Fruit fly (Drosophila melanogaster): ENCODE measurements around the gene sd.

Gene sd

dm6 chrX:15803764-15804563 lies at the start of gene sd, which contains the start of gene PGRP-LE (continued):
- TF ChIP-seq gfzf (GFP tag; optimal IDR thresholded peaks at IDR 0.05) (peak; percentile 43), rib (GFP tag; IDR thresholded peaks at IDR 0.05) (0 out of 2 replicates have a peak, but pooled peaks have one; percentile 33), CG5953 (GFP tag; IDR thresholded peaks at IDR 0.05) (no peak), Dp (GFP tag; optimal IDR thresholded peaks at IDR 0.05) (peak; percentile 76), CG32772 (GFP tag; IDR thresholded peaks at IDR 0.05) (no peak), cato (GFP tag; optimal IDR thresholded peaks at IDR 0.05; ENCODE audit: borderline replicate concordance) (no peak), CG34224 (GFP tag; IDR thresholded peaks at IDR 0.05; ENCODE audit: partially characterized antibody) (peak; percentile 54; the same call in 2 of the 3 replicates), Lim3 (GFP tag; IDR thresholded peaks at IDR 0.05) (no peak), Lpt (GFP tag; optimal IDR thresholded peaks at IDR 0.05) (no peak), yki (optimal IDR thresholded peaks at IDR 0.05) (peak; percentile 60), Stat92E (GFP tag; optimal IDR thresholded peaks at IDR 0.05) (no peak), peb (GFP tag; IDR thresholded peaks at IDR 0.05) (no peak), Eip74EF (GFP tag; optimal IDR thresholded peaks at IDR 0.05) (peak in 1 of 2 experiments; percentile 14), CG13894 (tag; optimal IDR thresholded peaks at IDR 0.05) (peak; percentile 11), crp (GFP tag; optimal IDR thresholded peaks at IDR 0.05) (peak in 1 of 2 experiments; percentile 82), CoRest (tag; optimal IDR thresholded peaks at IDR 0.05) (peak; percentile 12), gem (tag; optimal IDR thresholded peaks at IDR 0.05) (peak; percentile 17), hbn (GFP tag; IDR thresholded peaks at IDR 0.05; ENCODE audit: partially characterized antibody) (no peak), jumu (GFP tag; optimal IDR thresholded peaks at IDR 0.05) (no peak), lbe (GFP tag; optimal IDR thresholded peaks at IDR 0.05) (peak; percentile 79), Ets97D (GFP tag; optimal IDR thresholded peaks at IDR 0.05) (peak; percentile 2), row (GFP tag; IDR thresholded peaks at IDR 0.05) (peak; percentile 32; the same call in 2 of the 3 replicates), E2f2 (GFP tag; IDR thresholded peaks at IDR 0.05) (peak; percentile 81), CG1602 (GFP tag; optimal IDR thresholded peaks at IDR 0.05) (no peak), Hr51 (GFP tag; optimal IDR thresholded peaks at IDR 0.05) (peak in 1 of 2 experiments; percentile 5), CG34376 (GFP tag; optimal IDR thresholded peaks at IDR 0.05) (peak; percentile 44), MTF-1 (GFP tag; optimal IDR thresholded peaks at IDR 0.05; ENCODE audit: borderline replicate concordance) (no peak), Doc3 (GFP tag; IDR thresholded peaks at IDR 0.05; ENCODE audit: partially characterized antibody) (0 out of 3 replicates have a peak, but pooled peaks have one; percentile 11), CG3995 (GFP tag; optimal IDR thresholded peaks at IDR 0.05) (no peak), pita (GFP tag; optimal IDR thresholded peaks at IDR 0.05) (no peak), fd96Cb (tag; optimal IDR thresholded peaks at IDR 0.05) (no peak), psq (GFP tag; optimal IDR thresholded peaks at IDR 0.05) (no peak), Hmx (GFP tag; optimal IDR thresholded peaks at IDR 0.05) (peak; percentile 34), bigmax (GFP tag; optimal IDR thresholded peaks at IDR 0.05) (no peak), BtbVII (GFP tag; optimal IDR thresholded peaks at IDR 0.05) (peak; percentile 2), CG12071 (GFP tag; optimal IDR thresholded peaks at IDR 0.05) (peak; percentile 18), crol (GFP tag; IDR thresholded peaks at IDR 0.05) (no peak), CG17912 (GFP tag; optimal IDR thresholded peaks at IDR 0.05) (no peak), nom (GFP tag; optimal IDR thresholded peaks at IDR 0.05) (peak; percentile 57), CG12391 (tag; optimal IDR thresholded peaks at IDR 0.05) (peak; percentile 18)
